Worm (Caenorhabditis elegans) whole organism, L3 larva: ENCODE measurements around the gene ver-3.

Experiments
- ceh-82 ChIP-seq: fragments of 150-350 bp; optimal IDR thresholded peaks from 2 replicates; lab custom pipeline; 2014; ENCODE audit warnings: missing biosample characterization, missing genetic modification characterization
- daf-12 ChIP-seq: fragments of 150-350 bp; optimal IDR thresholded peaks from 2 replicates; lab custom pipeline; 2014; ENCODE audit warnings: missing biosample characterization, missing genetic modification reagents, missing genetic modification characterization
- elt-1 ChIP-seq: fragments of 150-350 bp; optimal IDR thresholded peaks from 2 replicates; lab custom pipeline; 2014; ENCODE audit warnings: missing biosample characterization, missing genetic modification characterization
- lin-15B ChIP-seq: fragments of 150-350 bp; optimal IDR thresholded peaks from 2 replicates; lab custom pipeline; 2014; ENCODE audit warnings: missing biosample characterization, missing genetic modification characterization
- nhr-28 ChIP-seq: fragments of 150-350 bp; optimal IDR thresholded peaks from 2 replicates; lab custom pipeline; 2014; ENCODE audit warnings: missing biosample characterization, missing genetic modification characterization
- nhr-76 ChIP-seq: fragments of 150-350 bp; sonication (generic microtip); optimal IDR thresholded peaks from 5 replicates; lab custom pipeline; 2014; ENCODE audit warnings: missing biosample characterization, missing genetic modification characterization
- pha-4 ChIP-seq: fragments of 150-350 bp; optimal IDR thresholded peaks from 2 replicates; lab custom pipeline; 2014; ENCODE audit warnings: missing biosample characterization, missing genetic modification reagents, missing genetic modification characterization
- tbx-2 ChIP-seq: sonication (generic microtip); optimal IDR thresholded peaks from 2 replicates; lab custom pipeline; 2016; ENCODE audit warnings: mild to moderate bottlenecking, missing genetic modification characterization, missing compliant biosample characterization
- unc-62 ChIP-seq: fragments of 150-350 bp; sonication (generic microtip); optimal IDR thresholded peaks from 4 replicates; lab custom pipeline; 2014; ENCODE audit warnings: missing biosample characterization, missing genetic modification reagents, missing genetic modification characterization
- zag-1 ChIP-seq: fragments of 150-350 bp; optimal IDR thresholded peaks from 2 replicates; lab custom pipeline; 2014; ENCODE audit warnings: missing biosample characterization, missing genetic modification characterization

- TF ChIP-seq lin-15B (tag; lab: Kevin White, UChicago) (no peak), nhr-28 (tag; lab: Kevin White, UChicago) (no peak), unc-62 (GFP tag; lab: Kevin White, UChicago) (no peak), daf-12 (tag; lab: Kevin White, UChicago) (no peak), zag-1 (tag; lab: Kevin White, UChicago) (no peak), elt-1 (tag; lab: Kevin White, UChicago) (no peak), nhr-76 (no peak), pha-4 (tag; lab: Kevin White, UChicago) (no peak), tbx-2 (tag; lab: Kevin White, UChicago) (no peak), ceh-82 (no peak)
Measured at ce11 chrX:11033952-11034287, 41.6 kb downstream of the ver-3 start.
